Worm (Caenorhabditis elegans) whole organism, L4 larva: ENCODE results near the gene C15H9.3.

ENCODE experiments used
- F10B5.3 ChIP-seq: sonication (generic microtip); optimal IDR thresholded peaks from 2 replicates; lab custom pipeline; 2016; ENCODE audit warnings: mild to moderate bottlenecking, missing genetic modification characterization, missing compliant biosample characterization
- F37D6.2 ChIP-seq: sonication (generic microtip); optimal IDR thresholded peaks from 2 replicates; lab custom pipeline; 2016; ENCODE audit warnings: mild to moderate bottlenecking, missing genetic modification characterization, missing compliant biosample characterization
- F49E8.2 ChIP-seq: sonication (generic microtip); optimal IDR thresholded peaks from 2 replicates; lab custom pipeline; 2016; ENCODE audit warnings: missing compliant biosample characterization, mild to moderate bottlenecking, missing genetic modification characterization, borderline replicate concordance
- T20F7.1 ChIP-seq: fragments of 200-800 bp; sonication (Bioruptor generic); optimal IDR thresholded peaks from 2 replicates; lab custom pipeline; 2018; ENCODE audit warnings: mild to moderate bottlenecking, missing genetic modification characterization, missing compliant biosample characterization
- T26A8.4 ChIP-seq: fragments of 200-800 bp; sonication (Bioruptor generic); IDR thresholded peaks from 2 replicates; pipeline ENCODE4 v1.3.6; 2022; ENCODE audit warnings: missing genetic modification characterization, missing compliant biosample characterization
- Y105C5A.15 ChIP-seq: fragments of 200-800 bp; sonication (Bioruptor generic); IDR thresholded peaks from 2 replicates; pipeline ENCODE4 v1.3.6; 2022; ENCODE audit warnings: missing genetic modification characterization, missing compliant biosample characterization
- ZK546.5 ChIP-seq, 2 experiments: sonication (generic microtip); optimal IDR thresholded peaks; 2 replicates each; lab custom pipeline; 2017; ENCODE audit warnings: missing biosample characterization in 2 of 2, missing genetic modification characterization in 2 of 2
- aha-1 ChIP-seq: fragments of 150-350 bp; peaks from one replicate; lab custom pipeline; 2014; ENCODE audit warnings: missing biosample characterization, missing genetic modification characterization
- aly-2 ChIP-seq: sonication (generic microtip); optimal IDR thresholded peaks from 2 replicates; lab custom pipeline; 2018; ENCODE audit warnings: missing biosample characterization, missing genetic modification characterization
- ama-1 ChIP-seq: fragments of 150-350 bp; optimal IDR thresholded peaks from 2 replicates; lab custom pipeline; 2014; ENCODE audit warnings: inconsistent platforms, mixed read lengths
- attf-4 ChIP-seq: sonication (generic microtip); optimal IDR thresholded peaks from 3 replicates; lab custom pipeline; 2017; ENCODE audit warnings: missing biosample characterization, missing genetic modification characterization
- ceh-44 ChIP-seq: fragments of 200-800 bp; sonication (Bioruptor generic); IDR thresholded peaks from 2 replicates; pipeline ENCODE4 v1.3.6; 2022; ENCODE audit warnings: missing genetic modification reagents, missing genetic modification characterization, missing compliant biosample characterization
- ces-1 ChIP-seq: fragments of 150-350 bp; sonication (generic microtip); optimal IDR thresholded peaks from 4 replicates; lab custom pipeline; 2014; ENCODE audit warnings: missing biosample characterization, missing genetic modification reagents, missing genetic modification characterization
- cey-2 ChIP-seq: sonication (generic microtip); optimal IDR thresholded peaks from 3 replicates; lab custom pipeline; 2017; ENCODE audit warnings: missing genetic modification characterization, mild to moderate bottlenecking, missing compliant biosample characterization, antibody characterized with exemption, borderline replicate concordance; ENCODE audit not compliant: insufficient read depth
- daf-12 ChIP-seq: fragments of 150-350 bp; optimal IDR thresholded peaks from 2 replicates; lab custom pipeline; 2014; ENCODE audit warnings: missing biosample characterization, missing genetic modification reagents, missing genetic modification characterization
- daf-16 ChIP-seq, 3 experiments: sonication (generic microtip); optimal IDR thresholded peaks; 2 replicates each; lab custom pipeline; 2016 to 2017; ENCODE audit warnings: missing genetic modification characterization in 3 of 3, missing genetic modification reagents in 3 of 3, mild to moderate bottlenecking in 2 of 3, missing compliant biosample characterization in 2 of 3, missing biosample characterization in 1 of 3, moderate library complexity in 1 of 3
- daf-19 ChIP-seq: fragments of 200-800 bp; sonication (Bioruptor generic); conservative IDR thresholded peaks from 2 replicates; pipeline ENCODE4 v1.3.6; 2022; ENCODE audit warnings: missing genetic modification characterization, missing compliant biosample characterization
- dmd-9 ChIP-seq: fragments of 200-800 bp; sonication (Bioruptor generic); IDR thresholded peaks from 2 replicates; pipeline ENCODE4 v1.3.6; 2022; ENCODE audit warnings: missing genetic modification reagents, missing genetic modification characterization, missing compliant biosample characterization
- dpl-1 ChIP-seq: fragments of 150-350 bp; optimal IDR thresholded peaks from 2 replicates; lab custom pipeline; 2014; ENCODE audit warnings: missing biosample characterization, missing genetic modification reagents, missing genetic modification characterization
- dve-1 ChIP-seq: sonication (generic microtip); optimal IDR thresholded peaks from 2 replicates; lab custom pipeline; 2017; ENCODE audit warnings: antibody characterized with exemption, mild to moderate bottlenecking, missing genetic modification characterization, missing compliant biosample characterization; ENCODE audit not compliant: insufficient read depth
- hmg-1.1 ChIP-seq: fragments of 200-800 bp; sonication (Bioruptor generic); IDR thresholded peaks from 2 replicates; pipeline ENCODE4 v1.3.6; 2022; ENCODE audit warnings: missing genetic modification reagents, missing genetic modification characterization, missing compliant biosample characterization
- lin-13 ChIP-seq: fragments of 150-350 bp; optimal IDR thresholded peaks from 2 replicates; lab custom pipeline; 2014; ENCODE audit warnings: missing biosample characterization, missing genetic modification reagents, missing genetic modification characterization
- lin-38 ChIP-seq: fragments of 200-800 bp; sonication (Bioruptor generic); IDR thresholded peaks from 2 replicates; pipeline ENCODE4 v1.3.6; 2022; ENCODE audit warnings: missing genetic modification reagents, missing genetic modification characterization, missing compliant biosample characterization
- lin-39 ChIP-seq: fragments of 150-350 bp; optimal IDR thresholded peaks from 2 replicates; lab custom pipeline; 2014; ENCODE audit warnings: missing biosample characterization, missing genetic modification reagents, missing genetic modification characterization
- lsy-2 ChIP-seq, 2 experiments: fragments of 150-350 bp in 1 of 2; sonication (generic microtip) in 1 of 2; optimal IDR thresholded peaks; 2 replicates each; lab custom pipeline; 2014 to 2017; ENCODE audit warnings: missing biosample characterization in 2 of 2, missing genetic modification characterization in 2 of 2
- madf-5 ChIP-seq, 2 experiments: fragments of 200-800 bp; sonication (Bioruptor generic); IDR thresholded peaks; 2 replicates each; pipeline ENCODE4 v1.3.6; 2022; ENCODE audit warnings: missing compliant biosample characterization in 2 of 2, missing genetic modification characterization in 2 of 2
- mdt-29 ChIP-seq: fragments of 200-800 bp; sonication (Bioruptor generic); IDR thresholded peaks from 2 replicates; pipeline ENCODE4 v1.3.6; 2022; ENCODE audit warnings: missing genetic modification reagents, missing genetic modification characterization, missing compliant biosample characterization
- mep-1 ChIP-seq: fragments of 150-350 bp; sonication (generic microtip); optimal IDR thresholded peaks from 3 replicates; lab custom pipeline; 2014; ENCODE audit warnings: missing biosample characterization, missing genetic modification characterization
- mes-2 ChIP-seq: sonication (generic microtip); optimal IDR thresholded peaks from 2 replicates; lab custom pipeline; 2016; ENCODE audit warnings: missing genotype, mild to moderate bottlenecking, missing genetic modification characterization, missing compliant biosample characterization; ENCODE audit not compliant: poor library complexity, severe bottlenecking
- nhr-111 ChIP-seq: fragments of 200-800 bp; sonication (Bioruptor generic); optimal IDR thresholded peaks from 2 replicates; lab custom pipeline; 2018; ENCODE audit warnings: mild to moderate bottlenecking, missing genetic modification characterization, missing compliant biosample characterization
- nhr-237 ChIP-seq: sonication (generic microtip); optimal IDR thresholded peaks from 2 replicates; lab custom pipeline; 2017; ENCODE audit warnings: missing biosample characterization, missing genetic modification characterization
- nhr-28 ChIP-seq: fragments of 150-350 bp; optimal IDR thresholded peaks from 2 replicates; lab custom pipeline; 2014; ENCODE audit warnings: missing biosample characterization, missing genetic modification characterization
- nhr-41 ChIP-seq: fragments of 200-800 bp; sonication (Bioruptor generic); IDR thresholded peaks from 2 replicates; pipeline ENCODE4 v1.3.6; 2022; ENCODE audit warnings: missing genetic modification reagents, missing genetic modification characterization, missing compliant biosample characterization
- nhr-42 ChIP-seq: fragments of 200-800 bp; sonication (Bioruptor generic); IDR thresholded peaks from 2 replicates; pipeline ENCODE4 v1.3.6; 2022; ENCODE audit warnings: missing genetic modification characterization, missing compliant biosample characterization
- nhr-48 ChIP-seq: sonication (generic microtip); optimal IDR thresholded peaks from 2 replicates; lab custom pipeline; 2016; ENCODE audit warnings: mild to moderate bottlenecking, missing genetic modification characterization, missing compliant biosample characterization
- nhr-6 ChIP-seq: fragments of 150-350 bp; optimal IDR thresholded peaks from 2 replicates; lab custom pipeline; 2014; ENCODE audit warnings: missing biosample characterization, missing genetic modification characterization
- nhr-76 ChIP-seq: fragments of 150-350 bp; optimal IDR thresholded peaks from 2 replicates; lab custom pipeline; 2014; ENCODE audit warnings: missing biosample characterization, missing genetic modification characterization
- pha-4 ChIP-seq, 2 experiments: fragments of 150-350 bp in 1 of 2; fragments of 200-800 bp in 1 of 2; sonication (Bioruptor generic) in 1 of 2; IDR thresholded peaks in 1 of 2; optimal IDR thresholded peaks in 1 of 2; 2 replicates each; pipeline versions ENCODE4 v1.3.6 to Lab custom; 2014 to 2022; ENCODE audit warnings: missing genetic modification characterization in 2 of 2, missing genetic modification reagents in 2 of 2, missing biosample characterization in 1 of 2, missing compliant biosample characterization in 1 of 2
- pqm-1 ChIP-seq: sonication (generic microtip); optimal IDR thresholded peaks from 2 replicates; lab custom pipeline; 2017; ENCODE audit warnings: missing biosample characterization, missing genetic modification characterization
- sdz-12 ChIP-seq: fragments of 200-800 bp; sonication (Bioruptor generic); optimal IDR thresholded peaks from 2 replicates; lab custom pipeline; 2018; ENCODE audit warnings: mild to moderate bottlenecking, missing genetic modification characterization, missing compliant biosample characterization
- skn-1 ChIP-seq: fragments of 150-350 bp; optimal IDR thresholded peaks from 2 replicates; lab custom pipeline; 2014; ENCODE audit warnings: missing biosample characterization, missing genetic modification characterization
- snpc-1.2 ChIP-seq: fragments of 200-800 bp; sonication (Bioruptor generic); IDR thresholded peaks from 2 replicates; pipeline ENCODE4 v1.3.6; 2022; ENCODE audit warnings: missing genetic modification reagents, missing genetic modification characterization, missing compliant biosample characterization
- spr-1 ChIP-seq: sonication (generic microtip); optimal IDR thresholded peaks from 2 replicates; lab custom pipeline; 2016; ENCODE audit warnings: mild to moderate bottlenecking, missing genetic modification characterization, missing compliant biosample characterization
- unc-130 ChIP-seq: sonication (generic microtip); optimal IDR thresholded peaks from 2 replicates; lab custom pipeline; 2016; ENCODE audit warnings: missing genetic modification reagents, missing genetic modification characterization, missing compliant biosample characterization
- zag-1 ChIP-seq: fragments of 150-350 bp; optimal IDR thresholded peaks from 2 replicates; lab custom pipeline; 2014; ENCODE audit warnings: missing biosample characterization, missing genetic modification characterization
- zfp-3 ChIP-seq: fragments of 200-800 bp; sonication (Bioruptor generic); conservative IDR thresholded peaks from 2 replicates; pipeline ENCODE4 v1.3.6; 2022; ENCODE audit warnings: missing genetic modification reagents, missing genetic modification characterization, missing compliant biosample characterization
- zip-2 ChIP-seq: fragments of 150-350 bp; optimal IDR thresholded peaks from 2 replicates; lab custom pipeline; 2014; ENCODE audit warnings: missing biosample characterization, missing genetic modification characterization
- ztf-11 ChIP-seq: fragments of 150-350 bp; optimal IDR thresholded peaks from 2 replicates; lab custom pipeline; 2014; ENCODE audit warnings: missing biosample characterization, missing genetic modification characterization
- ztf-7 ChIP-seq: fragments of 150-350 bp; optimal IDR thresholded peaks from 2 replicates; lab custom pipeline; 2014; ENCODE audit warnings: missing biosample characterization, missing genetic modification characterization

The C15H9.3 gene

ce11 chrX:6091967-6092366, 23.6 kb upstream of the C15H9.3 start, which contains the start of gene hsp-3 (continued):
- TF ChIP-seq dmd-9 (GFP tag; lab: Robert Waterston, UW) (peak; percentile 93), nhr-41 (GFP tag; lab: Robert Waterston, UW) (peak; percentile 97), daf-12 (tag; lab: Kevin White, UChicago) (no peak), lin-13 (GFP tag; lab: Kevin White, UChicago) (peak; percentile 96), ztf-11 (tag; lab: Kevin White, UChicago) (no peak), mdt-29 (GFP tag; lab: Robert Waterston, UW) (peak; percentile 95), zfp-3 (GFP tag; lab: Robert Waterston, UW) (peak; percentile 94), lin-38 (peak; percentile 88), dve-1 (tag; lab: Kevin White, UChicago) (peak; percentile 99), pha-4 (GFP tag; IDR thresholded peaks at IDR 0.05; lab: Robert Waterston, UW) (peak; percentile 96), pha-4 (tag; optimal IDR thresholded peaks at IDR 0.05; lab: Kevin White, UChicago) (no peak), ztf-7 (tag; lab: Kevin White, UChicago) (peak; percentile 65), nhr-237 (peak; percentile 32), nhr-6 (peak; percentile 96), lin-39 (tag; lab: Kevin White, UChicago) (no peak), spr-1 (tag; lab: Kevin White, UChicago) (peak; percentile 88), snpc-1.2 (GFP tag; lab: Robert Waterston, UW) (no peak), ama-1 (lab: Kevin White, UChicago) (no peak), aly-2 (tag; lab: Kevin White, UChicago) (no peak), mes-2 (peak; percentile 70), hmg-1.1 (GFP tag; lab: Robert Waterston, UW) (peak; percentile 98), skn-1 (tag; lab: Kevin White, UChicago) (no peak), nhr-111 (GFP tag; lab: Kevin White, UChicago) (no peak), nhr-48 (tag; lab: Kevin White, UChicago) (peak; percentile 91), Y105C5A.15 (GFP tag; lab: Robert Waterston, UW) (no peak), ZK546.5 (tag; optimal IDR thresholded peaks at IDR 0.05; lab: Kevin White, UChicago) (no peak), F49E8.2 (no peak), nhr-42 (peak; percentile 96), pqm-1 (tag; lab: Kevin White, UChicago) (peak; percentile 32), dpl-1 (GFP tag; lab: Kevin White, UChicago) (peak; percentile 79)

- TF ChIP-seq daf-19 (GFP tag; lab: Robert Waterston, UW) (no peak), nhr-48 (tag; lab: Kevin White, UChicago) (no peak), lsy-2 (tag; optimal IDR thresholded peaks at IDR 0.05; lab: Kevin White, UChicago) (no peak), dve-1 (tag; lab: Kevin White, UChicago) (no peak), cey-2 (tag; lab: Kevin White, UChicago) (no peak), attf-4 (no peak), unc-130 (GFP tag; lab: Kevin White, UChicago) (no peak), ceh-44 (GFP tag; lab: Robert Waterston, UW) (no peak), F37D6.2 (tag; lab: Kevin White, UChicago) (no peak)
These were observed 23.1 kb upstream of the C15H9.3 start for ce11 chrX:6092533-6092932.

ce11 chrX:6093046-6093445, 22.6 kb upstream of the C15H9.3 start, which contains the start of gene C15H9.5:
TSS of gene C15H9.5 (plus strand) at chrX:6093300.
- TF ChIP-seq T20F7.1 (GFP tag; lab: Kevin White, UChicago) (no peak), T26A8.4 (GFP tag; lab: Robert Waterston, UW) (peak; percentile 48; the same call in 1 of the 2 replicates), nhr-28 (tag; lab: Kevin White, UChicago) (peak; percentile 33), dve-1 (tag; lab: Kevin White, UChicago) (peak; percentile 56), mep-1 (tag; lab: Kevin White, UChicago) (peak; percentile 12), zip-2 (no peak), daf-16 (GFP tag; optimal IDR thresholded peaks at IDR 0.05; lab: Kevin White, UChicago) (no peak), daf-16 (tag; optimal IDR thresholded peaks at IDR 0.05; lab: Kevin White, UChicago) (peak; percentile 93), F10B5.3 (tag; lab: Kevin White, UChicago) (no peak), nhr-76 (tag; lab: Kevin White, UChicago) (no peak), aha-1 (tag; lab: Kevin White, UChicago) (peak; percentile 43), madf-5 (GFP tag; IDR thresholded peaks at IDR 0.05; lab: Robert Waterston, UW) (no peak), ces-1 (GFP tag; lab: Kevin White, UChicago) (no peak), pqm-1 (tag; lab: Kevin White, UChicago) (peak; percentile 38), zag-1 (tag; lab: Kevin White, UChicago) (no peak), lin-38 (peak; percentile 49), F49E8.2 (no peak), sdz-12 (no peak)
